Worm (Caenorhabditis elegans): ENCODE measurements around the gene pqn-65.

pqn-65 gene

ce11 chrX:4619582-4619981 is at the start of gene pqn-65:
Gene pqn-65, minus strand, starts transcription at chrX:4619635.
- TF ChIP-seq snpc-4 (GFP tag; optimal IDR thresholded peaks at IDR 0.05) (no peak), snpc-4 (tag; optimal IDR thresholded peaks at IDR 0.05) (no peak), mcd-1 (GFP tag; IDR thresholded peaks at IDR 0.05) (peak; percentile 45; the same call in 1 of the 2 replicates), B0261.1 (tag; optimal IDR thresholded peaks at IDR 0.05) (no peak), pha-4 (tag; optimal IDR thresholded peaks at IDR 0.05) (no peak), snpc-1.3 (tag; optimal IDR thresholded peaks at IDR 0.05; ENCODE audit: insufficient read depth) (no peak), cebp-1 (GFP tag; IDR thresholded peaks at IDR 0.05) (peak; percentile 85), cebp-1 (tag; optimal IDR thresholded peaks at IDR 0.05) (peak; percentile 93)

- TF ChIP-seq cebp-1 (GFP tag; IDR thresholded peaks at IDR 0.05) = 0 out of 2 replicates have a peak, but pooled peaks have one; percentile 24
- TF ChIP-seq cebp-1 (tag; optimal IDR thresholded peaks at IDR 0.05) = peak; percentile 69
- no peak for TF ChIP-seq egrh-3 (GFP tag; IDR thresholded peaks at IDR 0.05)
These were observed 48.4 kb upstream of the pqn-65 start, which contains the start of gene mfsd-12 for ce11 chrX:4667788-4668187. Gene mfsd-12, plus strand, starts transcription at chrX:4668088.

- TF ChIP-seq fkh-3 (tag; optimal IDR thresholded peaks at IDR 0.05) = no peak
- TF ChIP-seq B0261.1 (tag; optimal IDR thresholded peaks at IDR 0.05) = no peak
- no peak for TF ChIP-seq unc-62 (GFP tag; optimal IDR thresholded peaks at IDR 0.05)
- TF ChIP-seq nfya-1 (tag; optimal IDR thresholded peaks at IDR 0.05; ENCODE audit: borderline replicate concordance, insufficient read depth) = no peak
- TF ChIP-seq snpc-3.4 (tag; optimal IDR thresholded peaks at IDR 0.05) = no peak
- TF ChIP-seq hlh-26 (GFP tag; conservative IDR thresholded peaks at IDR 0.05) = no peak
- no peak for TF ChIP-seq nhr-80 (tag; optimal IDR thresholded peaks at IDR 0.05)
- no peak for TF ChIP-seq snpc-1.3 (tag; optimal IDR thresholded peaks at IDR 0.05; ENCODE audit: insufficient read depth)
- TF ChIP-seq zfh-2 (GFP tag; conservative IDR thresholded peaks at IDR 0.05) = no peak
- no peak for TF ChIP-seq rec-8 (tag; optimal IDR thresholded peaks at IDR 0.05)
- no peak for TF ChIP-seq pha-4 (tag; optimal IDR thresholded peaks at IDR 0.05)
- no peak for TF ChIP-seq aptf-3 (GFP tag; IDR thresholded peaks at IDR 0.05)
- no peak for TF ChIP-seq tlf-1 (GFP tag; optimal IDR thresholded peaks at IDR 0.05)
- no peak for TF ChIP-seq madf-6 (GFP tag; IDR thresholded peaks at IDR 0.05)
- TF ChIP-seq nhr-120 (GFP tag; IDR thresholded peaks at IDR 0.05) = no peak
- TF ChIP-seq madf-3 (GFP tag; IDR thresholded peaks at IDR 0.05) = no peak
- TF ChIP-seq Y95B8A.8 (GFP tag; IDR thresholded peaks at IDR 0.05) = no peak
- TF ChIP-seq ceh-79 (tag; optimal IDR thresholded peaks at IDR 0.05) = no peak
These were observed 45.2 kb upstream of the pqn-65 start for ce11 chrX:4664649-4665048.

- TF ChIP-seq mcd-1 (GFP tag; IDR thresholded peaks at IDR 0.05) (no peak), rpc-1 (optimal IDR thresholded peaks at IDR 0.05) (no peak), rpc-1 (tag; optimal IDR thresholded peaks at IDR 0.05) (no peak), madf-8 (GFP tag; conservative IDR thresholded peaks at IDR 0.05) (no peak), F57A8.1 (GFP tag; optimal IDR thresholded peaks at IDR 0.05) (no peak), attf-3 (GFP tag; conservative IDR thresholded peaks at IDR 0.05) (no peak), B0336.3 (GFP tag; IDR thresholded peaks at IDR 0.05) (no peak), B0261.1 (tag; optimal IDR thresholded peaks at IDR 0.05) (no peak), gei-17 (GFP tag; optimal IDR thresholded peaks at IDR 0.05) (no peak), F55B11.4 (tag; optimal IDR thresholded peaks at IDR 0.05; ENCODE audit: borderline replicate concordance, insufficient read depth) (no peak), akir-1 (GFP tag; optimal IDR thresholded peaks at IDR 0.05) (no peak)
These were observed 43.7 kb upstream of the pqn-65 start for ce11 chrX:4662964-4663684.
